Worm (Caenorhabditis elegans) whole organism, early embryonic: ENCODE data around the gene F59A7.7.

Experiments
- F13C5.2 ChIP-seq: sonication (generic microtip); optimal IDR thresholded peaks from 2 replicates; lab custom pipeline; 2017; ENCODE audit warnings: mild to moderate bottlenecking, missing genetic modification characterization, inconsistent platforms, missing compliant biosample characterization
- aly-1 ChIP-seq: sonication (generic microtip); optimal IDR thresholded peaks from 2 replicates; lab custom pipeline; 2016; ENCODE audit warnings: missing genetic modification characterization, missing compliant biosample characterization
- ama-1 ChIP-seq: fragments of 150-350 bp; optimal IDR thresholded peaks from 2 replicates; lab custom pipeline; 2014
- ceh-13 ChIP-seq: fragments of 200-800 bp; sonication (Bioruptor generic); optimal IDR thresholded peaks from 2 replicates; lab custom pipeline; 2018; ENCODE audit warnings: mild to moderate bottlenecking, missing genetic modification characterization, missing compliant biosample characterization
- ceh-36 ChIP-seq: sonication (generic microtip); optimal IDR thresholded peaks from 2 replicates; lab custom pipeline; 2016; ENCODE audit warnings: missing genetic modification characterization, inconsistent platforms, missing compliant biosample characterization
- ets-7 ChIP-seq: sonication (generic microtip); optimal IDR thresholded peaks from 2 replicates; lab custom pipeline; 2016; ENCODE audit warnings: missing genotype, missing genetic modification characterization, missing compliant biosample characterization
- flt-1 ChIP-seq: fragments of 200-800 bp; sonication (Bioruptor generic); IDR thresholded peaks from 2 replicates; pipeline ENCODE4 v1.3.6; 2022; ENCODE audit warnings: missing genetic modification characterization, missing compliant biosample characterization
- hmbx-1 ChIP-seq: sonication (generic microtip); optimal IDR thresholded peaks from 2 replicates; lab custom pipeline; 2016; ENCODE audit warnings: mild to moderate bottlenecking, missing genetic modification characterization, missing compliant biosample characterization
- hmg-4 ChIP-seq: fragments of 200-800 bp; sonication (Bioruptor generic); optimal IDR thresholded peaks from 2 replicates; lab custom pipeline; 2018; ENCODE audit warnings: mild to moderate bottlenecking, missing genetic modification characterization, missing compliant biosample characterization
- pes-1 ChIP-seq: fragments of 200-800 bp; sonication (Bioruptor generic); IDR thresholded peaks from 2 replicates; pipeline ENCODE4 v1.3.6; 2022; ENCODE audit warnings: missing genetic modification reagents, missing genetic modification characterization, missing compliant biosample characterization
- scrt-1 ChIP-seq: fragments of 200-800 bp; sonication (Bioruptor generic); IDR thresholded peaks from 2 replicates; pipeline ENCODE4 v1.3.6; 2022; ENCODE audit warnings: missing genetic modification characterization, missing compliant biosample characterization
- sea-1 ChIP-seq: fragments of 200-800 bp; sonication (Bioruptor generic); conservative IDR thresholded peaks from 2 replicates; pipeline ENCODE4 v1.3.6; 2022; ENCODE audit warnings: missing genetic modification characterization, missing compliant biosample characterization
- tbx-11 ChIP-seq: fragments of 200-800 bp; sonication (Bioruptor generic); IDR thresholded peaks from 2 replicates; pipeline ENCODE4 v1.3.6; 2022; ENCODE audit warnings: missing genetic modification characterization, missing compliant biosample characterization
- tbx-37 ChIP-seq: fragments of 200-800 bp; sonication (Bioruptor generic); conservative IDR thresholded peaks from 2 replicates; pipeline ENCODE4 v1.3.6; 2022; ENCODE audit warnings: missing genetic modification reagents, missing genetic modification characterization, missing compliant biosample characterization

ce11 chrV:1975049-1975448, 36.8 kb upstream of the F59A7.7 start, which contains the start of gene fbxa-201:
- TF ChIP-seq ceh-13 (GFP tag; lab: Kevin White, UChicago) = no peak
- TF ChIP-seq ceh-36 (tag; lab: Kevin White, UChicago) = no peak
- no peak for TF ChIP-seq F13C5.2 (tag; lab: Kevin White, UChicago)
- no peak for TF ChIP-seq scrt-1 (GFP tag; lab: Robert Waterston, UW)
- no peak for TF ChIP-seq hmbx-1 (tag; lab: Kevin White, UChicago)
- TF ChIP-seq ama-1 (lab: Kevin White, UChicago) = no peak
- TF ChIP-seq sea-1 = no peak
- no peak for TF ChIP-seq tbx-11 (GFP tag; lab: Robert Waterston, UW)
- TF ChIP-seq flt-1 (GFP tag; lab: Robert Waterston, UW) = no peak
- TF ChIP-seq pes-1 (GFP tag; lab: Robert Waterston, UW) = no peak
- TF ChIP-seq ets-7 (tag; lab: Kevin White, UChicago) = no peak
- TF ChIP-seq hmg-4 = no peak
- TF ChIP-seq tbx-37 = no peak
- TF ChIP-seq aly-1 (tag; lab: Kevin White, UChicago) = no peak
